Worm (Caenorhabditis elegans): ENCODE measurements around the gene R11E3.19.

ce11 chrIV:4799114-4799513 is 23.2 kb upstream of the R11E3.19 start, which contains the start of gene eor-1:
- TF ChIP-seq mxl-1 (tag; optimal IDR thresholded peaks at IDR 0.05) (no peak), pha-4 (tag; optimal IDR thresholded peaks at IDR 0.05) (no peak)
